Worm (Caenorhabditis elegans) whole organism, L2 larva: Measurements from ENCODE around the gene C18G1.6.
A peak's percentile ranks its signal among the peaks of the same experiment; 100 is the strongest.

Experiments
- C34F6.9 ChIP-seq: fragments of 150-350 bp; optimal IDR thresholded peaks from 2 replicates; lab custom pipeline; 2014; ENCODE audit warnings: missing biosample characterization, missing genetic modification characterization
- F13H6.1 ChIP-seq: sonication (generic microtip); optimal IDR thresholded peaks from 2 replicates; lab custom pipeline; 2016; ENCODE audit warnings: missing genetic modification characterization, missing compliant biosample characterization
- R02D3.7 ChIP-seq: fragments of 150-350 bp; optimal IDR thresholded peaks from 2 replicates; lab custom pipeline; 2014; ENCODE audit warnings: missing biosample characterization, missing genetic modification characterization
- ZK546.5 ChIP-seq: sonication (generic microtip); optimal IDR thresholded peaks from 2 replicates; lab custom pipeline; 2017; ENCODE audit warnings: missing biosample characterization, missing genetic modification characterization
- alr-1 ChIP-seq: fragments of 150-350 bp; optimal IDR thresholded peaks from 2 replicates; lab custom pipeline; 2014; ENCODE audit warnings: missing biosample characterization, missing genetic modification characterization
- aly-2 ChIP-seq: fragments of 150-350 bp; optimal IDR thresholded peaks from 2 replicates; lab custom pipeline; 2014; ENCODE audit warnings: missing biosample characterization, missing genetic modification characterization
- ama-1 ChIP-seq: fragments of 150-350 bp; optimal IDR thresholded peaks from 2 replicates; lab custom pipeline; 2018; ENCODE audit warnings: inconsistent platforms
- ceh-16 ChIP-seq: fragments of 150-350 bp; optimal IDR thresholded peaks from 2 replicates; lab custom pipeline; 2014; ENCODE audit warnings: missing biosample characterization, missing genetic modification characterization
- ceh-82 ChIP-seq: fragments of 150-350 bp; optimal IDR thresholded peaks from 2 replicates; lab custom pipeline; 2014; ENCODE audit warnings: missing biosample characterization, missing genetic modification characterization
- crh-2 ChIP-seq: sonication (generic microtip); optimal IDR thresholded peaks from 2 replicates; lab custom pipeline; 2017; ENCODE audit warnings: missing biosample characterization, missing genetic modification characterization
- dmd-4 ChIP-seq: sonication (generic microtip); optimal IDR thresholded peaks from 2 replicates; lab custom pipeline; 2017; ENCODE audit warnings: missing biosample characterization, missing genetic modification characterization
- egl-27 ChIP-seq: sonication (generic microtip); optimal IDR thresholded peaks from 3 replicates; lab custom pipeline; 2017; ENCODE audit warnings: missing biosample characterization, missing genetic modification reagents, missing genetic modification characterization
- elt-1 ChIP-seq: fragments of 150-350 bp; optimal IDR thresholded peaks from 2 replicates; lab custom pipeline; 2014; ENCODE audit warnings: missing biosample characterization, missing genetic modification characterization
- elt-3 ChIP-seq: sonication (generic microtip); optimal IDR thresholded peaks from 2 replicates; lab custom pipeline; 2017; ENCODE audit warnings: missing biosample characterization, missing genetic modification characterization
- fos-1 ChIP-seq: fragments of 150-350 bp; optimal IDR thresholded peaks from 2 replicates; lab custom pipeline; 2014; ENCODE audit warnings: missing biosample characterization, missing genetic modification characterization
- gmeb-1 ChIP-seq: fragments of 150-350 bp; optimal IDR thresholded peaks from 2 replicates; lab custom pipeline; 2014; ENCODE audit warnings: missing biosample characterization, missing genetic modification characterization
- lin-11 ChIP-seq: fragments of 150-350 bp; sonication (generic microtip); optimal IDR thresholded peaks from 2 replicates; lab custom pipeline; 2014; ENCODE audit warnings: missing biosample characterization, missing genetic modification characterization, inconsistent platforms, mixed read lengths
- lin-13 ChIP-seq: fragments of 150-350 bp; optimal IDR thresholded peaks from 2 replicates; lab custom pipeline; 2014; ENCODE audit warnings: missing biosample characterization, missing genetic modification reagents, missing genetic modification characterization
- lin-39 ChIP-seq: fragments of 150-350 bp; optimal IDR thresholded peaks from 2 replicates; lab custom pipeline; 2014; ENCODE audit warnings: missing biosample characterization, missing genetic modification reagents, missing genetic modification characterization
- lsy-2 ChIP-seq, 2 experiments: fragments of 150-350 bp in 1 of 2; sonication (generic microtip) in 1 of 2; optimal IDR thresholded peaks; 2 replicates each; lab custom pipeline; 2014 to 2017; ENCODE audit warnings: missing biosample characterization in 2 of 2, missing genetic modification characterization in 2 of 2
- mab-5 ChIP-seq: fragments of 150-350 bp; optimal IDR thresholded peaks from 2 replicates; lab custom pipeline; 2014; ENCODE audit warnings: missing biosample characterization, missing genetic modification characterization
- mbf-1 ChIP-seq: sonication (generic microtip); optimal IDR thresholded peaks from 2 replicates; lab custom pipeline; 2017; ENCODE audit warnings: missing biosample characterization, missing genetic modification characterization
- mdl-1 ChIP-seq, 2 experiments: fragments of 150-350 bp in 1 of 2; sonication (generic microtip) in 1 of 2; optimal IDR thresholded peaks; 2 replicates each; lab custom pipeline; 2017; ENCODE audit warnings: missing biosample characterization in 2 of 2, missing genetic modification characterization in 2 of 2
- nhr-11 ChIP-seq: fragments of 150-350 bp; optimal IDR thresholded peaks from 2 replicates; lab custom pipeline; 2014; ENCODE audit warnings: missing biosample characterization, missing genetic modification characterization
- nhr-129 ChIP-seq: fragments of 150-350 bp; optimal IDR thresholded peaks from 2 replicates; lab custom pipeline; 2014; ENCODE audit warnings: missing biosample characterization, missing genetic modification characterization
- nhr-237 ChIP-seq: fragments of 150-350 bp; optimal IDR thresholded peaks from 2 replicates; lab custom pipeline; 2014; ENCODE audit warnings: missing biosample characterization, missing genetic modification characterization
- nhr-25 ChIP-seq: fragments of 150-350 bp; sonication (generic microtip); optimal IDR thresholded peaks from 3 replicates; lab custom pipeline; 2014; ENCODE audit warnings: missing biosample characterization, missing genetic modification characterization
- nhr-6 ChIP-seq: fragments of 150-350 bp; optimal IDR thresholded peaks from 2 replicates; lab custom pipeline; 2014; ENCODE audit warnings: missing biosample characterization, missing genetic modification characterization
- nhr-77 ChIP-seq: fragments of 150-350 bp; optimal IDR thresholded peaks from 2 replicates; lab custom pipeline; 2014; ENCODE audit warnings: missing biosample characterization, missing genetic modification characterization
- peb-1 ChIP-seq: fragments of 150-350 bp; optimal IDR thresholded peaks from 2 replicates; lab custom pipeline; 2014; ENCODE audit warnings: missing biosample characterization, missing genetic modification characterization
- skn-1 ChIP-seq: sonication (generic microtip); optimal IDR thresholded peaks from 2 replicates; lab custom pipeline; 2017; ENCODE audit warnings: missing biosample characterization, missing genetic modification characterization
- sma-9 ChIP-seq, 2 experiments: fragments of 150-350 bp in 1 of 2; sonication (generic microtip) in 1 of 2; optimal IDR thresholded peaks; 2 replicates each; lab custom pipeline; 2014 to 2016; ENCODE audit warnings: missing genetic modification characterization in 2 of 2, mild to moderate bottlenecking in 1 of 2, missing biosample characterization in 1 of 2, missing compliant biosample characterization in 1 of 2, missing genetic modification reagents in 1 of 2, moderate library complexity in 1 of 2
- snpc-4 ChIP-seq: fragments of 150-350 bp; optimal IDR thresholded peaks from 2 replicates; lab custom pipeline; 2014; ENCODE audit warnings: missing biosample characterization, missing genetic modification characterization
- unc-39 ChIP-seq: fragments of 150-350 bp; optimal IDR thresholded peaks from 2 replicates; lab custom pipeline; 2014; ENCODE audit warnings: missing biosample characterization, missing genetic modification characterization
- unc-55 ChIP-seq: fragments of 150-350 bp; sonication (generic microtip); optimal IDR thresholded peaks from 3 replicates; lab custom pipeline; 2014; ENCODE audit warnings: missing biosample characterization, missing genetic modification reagents, missing genetic modification characterization
- unc-62 ChIP-seq: fragments of 150-350 bp; optimal IDR thresholded peaks from 2 replicates; lab custom pipeline; 2014; ENCODE audit warnings: missing biosample characterization, missing genetic modification reagents, missing genetic modification characterization
- zag-1 ChIP-seq: fragments of 150-350 bp; optimal IDR thresholded peaks from 2 replicates; lab custom pipeline; 2014; ENCODE audit warnings: missing biosample characterization, missing genetic modification characterization
- ztf-1 ChIP-seq: fragments of 200-800 bp; sonication (Bioruptor generic); conservative IDR thresholded peaks from 2 replicates; pipeline ENCODE4 v1.3.6; 2022; ENCODE audit warnings: missing genetic modification characterization, missing compliant biosample characterization
- ztf-4 ChIP-seq: fragments of 150-350 bp; optimal IDR thresholded peaks from 2 replicates; lab custom pipeline; 2014; ENCODE audit warnings: missing biosample characterization, missing genetic modification characterization

Gene C18G1.6

DNA sequence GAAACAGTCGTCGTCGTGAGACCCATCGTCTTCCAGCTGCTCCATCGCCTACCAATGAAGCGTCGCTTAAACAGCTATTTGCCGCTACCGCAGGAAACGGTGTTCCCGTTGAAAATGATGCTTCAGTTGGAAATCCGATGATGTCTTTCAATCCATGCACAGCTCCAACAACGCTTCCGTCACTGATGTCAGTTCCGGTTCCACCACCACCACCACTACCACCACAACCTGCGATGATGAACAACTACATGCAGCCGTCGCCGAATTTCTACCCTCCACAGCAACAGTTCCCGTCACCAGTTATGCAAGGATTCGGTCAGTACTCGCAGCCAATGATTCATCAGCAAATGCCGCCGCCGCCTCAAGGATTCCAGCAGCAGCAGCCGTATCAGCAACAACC, 16.4 kb upstream of the C18G1.6 start:
- TF ChIP-seq peb-1 (tag; lab: Kevin White, UChicago) (no peak), crh-2 (no peak), nhr-6 (no peak), egl-27 (tag; lab: Kevin White, UChicago) (no peak), nhr-11 (tag; lab: Kevin White, UChicago) (no peak), unc-62 (no peak), F13H6.1 (tag; lab: Kevin White, UChicago) (no peak), unc-39 (tag; lab: Kevin White, UChicago) (no peak), C34F6.9 (tag; lab: Kevin White, UChicago) (no peak), ceh-16 (tag; lab: Kevin White, UChicago) (no peak), lin-13 (GFP tag; lab: Kevin White, UChicago) (no peak), lin-39 (no peak), mbf-1 (tag; lab: Kevin White, UChicago) (no peak), mdl-1 (tag; optimal IDR thresholded peaks at IDR 0.05; lab: Kevin White, UChicago) (no peak), mab-5 (tag; lab: Kevin White, UChicago) (no peak), nhr-129 (tag; lab: Kevin White, UChicago) (no peak)

DNA sequence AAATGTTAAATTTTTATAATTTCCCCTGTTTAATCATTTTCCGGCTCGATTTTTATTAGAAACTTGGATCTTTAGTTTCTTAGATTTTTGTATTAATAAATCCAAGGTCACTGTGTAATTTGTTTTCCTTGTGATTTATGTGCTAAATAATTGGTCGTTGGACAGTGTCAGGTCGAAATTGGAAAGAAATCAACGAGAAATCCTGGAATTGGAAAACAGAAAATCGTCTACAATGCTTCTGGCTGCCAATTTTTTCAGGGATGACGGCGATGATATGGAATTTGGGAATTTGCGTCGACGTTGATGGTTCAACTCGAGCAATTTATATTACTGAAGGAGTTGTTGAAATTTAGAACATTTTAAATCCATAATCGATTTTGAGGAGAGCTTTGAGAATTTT, 15.8 kb upstream of the C18G1.6 start:
- TF ChIP-seq unc-55 (GFP tag; lab: Kevin White, UChicago): no peak
- TF ChIP-seq, all 48 proteins: peak for 0

DNA sequence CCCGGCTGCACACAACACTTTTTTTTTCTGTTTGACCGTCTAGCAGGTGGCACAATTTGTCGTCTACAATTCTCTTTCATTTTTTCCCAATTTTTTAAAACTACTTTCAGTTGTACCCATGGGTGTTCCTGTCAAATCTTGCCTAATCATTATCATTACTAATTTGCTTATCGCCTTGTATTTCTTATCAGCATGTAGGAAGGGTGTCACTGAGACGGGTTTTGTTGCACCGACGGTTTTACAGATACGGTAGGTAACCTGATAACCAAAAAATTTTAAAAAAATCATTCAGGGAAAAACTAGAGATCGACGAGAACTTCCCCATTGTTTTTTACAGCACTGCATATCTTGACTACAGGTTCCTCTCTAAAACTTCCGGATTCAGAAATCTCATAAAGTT, 12.7 kb upstream of the C18G1.6 start, which contains the start of gene F39G3.2:
Gene F39G3.2 (plus strand): TSS at position 105 of the 400 bp plus-strand sequence.
- no peak for TF ChIP-seq nhr-11 (tag; lab: Kevin White, UChicago)
- peak; percentile 96 for TF ChIP-seq fos-1 (tag; lab: Kevin White, UChicago)

DNA sequence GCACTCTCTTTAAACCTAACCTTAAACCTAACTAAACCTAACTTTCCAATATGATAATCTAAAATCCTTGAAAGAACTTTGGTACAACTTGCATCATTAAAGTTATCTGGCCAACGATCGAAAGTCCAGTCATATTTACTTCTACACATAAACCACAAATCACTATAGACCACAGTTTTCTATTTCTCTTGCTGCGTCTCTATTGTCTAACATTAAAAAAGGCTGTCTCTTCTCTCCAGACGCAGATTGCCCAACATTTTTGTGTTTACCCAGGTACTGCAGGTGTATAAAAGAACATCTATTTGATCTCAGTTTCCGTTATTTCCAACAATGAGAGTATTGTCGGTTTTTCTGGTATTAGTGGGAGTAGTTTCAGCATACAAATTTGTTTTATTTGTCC, 8.2 kb upstream of the C18G1.6 start, which contains the start of gene ugt-61:
Gene ugt-61 (plus strand): TSS at position 233 of the 400 bp plus-strand sequence.
- TF ChIP-seq fos-1 (tag; lab: Kevin White, UChicago): peak; percentile 47
- no peak for TF ChIP-seq skn-1 (tag; lab: Kevin White, UChicago)
- TF ChIP-seq crh-2: no peak
- TF ChIP-seq egl-27 (tag; lab: Kevin White, UChicago): no peak
- TF ChIP-seq elt-3 (tag; lab: Kevin White, UChicago): no peak
- peak; percentile 45 for TF ChIP-seq sma-9 (GFP tag; optimal IDR thresholded peaks at IDR 0.05; lab: Kevin White, UChicago)
- no peak for TF ChIP-seq sma-9 (tag; optimal IDR thresholded peaks at IDR 0.05; lab: Kevin White, UChicago)
- no peak for TF ChIP-seq C34F6.9 (tag; lab: Kevin White, UChicago)
- TF ChIP-seq nhr-237 (tag; lab: Kevin White, UChicago): no peak
- no peak for TF ChIP-seq nhr-6
- TF ChIP-seq snpc-4: no peak
- TF ChIP-seq gmeb-1 (tag; lab: Kevin White, UChicago): peak; percentile 7
- TF ChIP-seq nhr-129 (tag; lab: Kevin White, UChicago): peak; percentile 65
- TF ChIP-seq elt-1 (tag; lab: Kevin White, UChicago): no peak
- TF ChIP-seq, all 48 proteins: peak for 4

- no peak for TF ChIP-seq R02D3.7 (tag; lab: Kevin White, UChicago)
- no peak for TF ChIP-seq zag-1
- no peak for TF ChIP-seq ZK546.5
- no peak for TF ChIP-seq lin-13 (GFP tag; lab: Kevin White, UChicago)
- TF ChIP-seq fos-1 (tag; lab: Kevin White, UChicago): no peak
- no peak for TF ChIP-seq aly-2 (tag; lab: Kevin White, UChicago)
- no peak for TF ChIP-seq mbf-1 (tag; lab: Kevin White, UChicago)
- TF ChIP-seq nhr-25: no peak
- TF ChIP-seq ztf-4 (tag; lab: Kevin White, UChicago): no peak
- no peak for TF ChIP-seq dmd-4
- no peak for TF ChIP-seq unc-62
- TF ChIP-seq nhr-6: no peak
- no peak for TF ChIP-seq egl-27 (tag; lab: Kevin White, UChicago)
Measured at ce11 chrV:4745269-4745668, 5.1 kb upstream of the C18G1.6 start, which contains the start of gene C18G1.7. Gene C18G1.7, plus strand, starts transcription at chrV:4745569.

ce11 chrV:4754123-4754522, 3.7 kb downstream of the C18G1.6 start, which contains the start of gene hil-4:
Gene hil-4, plus strand, starts transcription at chrV:4754313.
- TF ChIP-seq alr-1 (tag; lab: Kevin White, UChicago) (no peak), ZK546.5 (no peak), lin-39 (no peak), ztf-1 (GFP tag; lab: Robert Waterston, UW) (no peak), nhr-77 (tag; lab: Kevin White, UChicago) (no peak), lsy-2 (tag; optimal IDR thresholded peaks at IDR 0.05; lab: Kevin White, UChicago) (no peak), snpc-4 (no peak), nhr-25 (no peak), R02D3.7 (tag; lab: Kevin White, UChicago) (no peak), C34F6.9 (tag; lab: Kevin White, UChicago) (no peak), ceh-82 (no peak), ztf-4 (tag; lab: Kevin White, UChicago) (no peak), lin-11 (tag; lab: Kevin White, UChicago) (no peak), gmeb-1 (tag; lab: Kevin White, UChicago) (no peak), elt-3 (tag; lab: Kevin White, UChicago) (no peak), ama-1 (no peak), mdl-1 (tag; optimal IDR thresholded peaks at IDR 0.05; lab: Kevin White, UChicago) (no peak), aly-2 (tag; lab: Kevin White, UChicago) (no peak), egl-27 (tag; lab: Kevin White, UChicago) (no peak), lin-13 (GFP tag; lab: Kevin White, UChicago) (no peak)
